Fruit fly (Drosophila melanogaster): ENCODE measurements at regions not wholly inside any gene's neighbourhood (a gene's known extent, or its start where the extent isn't known, plus 50 kb on each side); places are given as distances from the start of the nearest gene placed in this dataset.
A peak's percentile ranks its signal among the peaks of the same experiment; 100 is the strongest.

dm6 chr3L:10362548-10363157 lies 50.0 kb upstream of the CG12362 start (continued):
- peak; percentile 84 for TF ChIP-seq D19A (tag; optimal IDR thresholded peaks at IDR 0.05)
- TF ChIP-seq CG10543 (GFP tag; optimal IDR thresholded peaks at IDR 0.05): peak; percentile 51
- peak; percentile 2 for TF ChIP-seq kah (GFP tag; optimal IDR thresholded peaks at IDR 0.05)
- peak; percentile 24 for TF ChIP-seq grau (tag; optimal IDR thresholded peaks at IDR 0.05)
- TF ChIP-seq CG17186 (GFP tag; optimal IDR thresholded peaks at IDR 0.05): no peak
- TF ChIP-seq CG7839 (tag; optimal IDR thresholded peaks at IDR 0.05): peak; percentile 39
- peak; percentile 74 for TF ChIP-seq CG4707 (GFP tag; optimal IDR thresholded peaks at IDR 0.05)
- TF ChIP-seq CG13894 (tag; optimal IDR thresholded peaks at IDR 0.05): peak; percentile 62
- peak; percentile 39; the same call in 2 of the 4 replicates for TF ChIP-seq Gug (GFP tag; IDR thresholded peaks at IDR 0.05)
- TF ChIP-seq CG2116 (GFP tag; optimal IDR thresholded peaks at IDR 0.05): no peak
- no peak for TF ChIP-seq ro (GFP tag; IDR thresholded peaks at IDR 0.05)
- no peak for TF ChIP-seq CG8290 (GFP tag; optimal IDR thresholded peaks at IDR 0.05)
- peak in 1 of 2 experiments; percentile 36 for TF ChIP-seq CG8290 (tag; optimal IDR thresholded peaks at IDR 0.05)
- TF ChIP-seq lov (optimal IDR thresholded peaks at IDR 0.05): no peak
- TF ChIP-seq lov (GFP tag; IDR thresholded peaks at IDR 0.05): no peak; the same call in 2 of the 3 replicates
- peak; percentile 60; the same call in 2 of the 3 replicates for TF ChIP-seq CG2199 (GFP tag; IDR thresholded peaks at IDR 0.05)
- TF ChIP-seq gem (tag; optimal IDR thresholded peaks at IDR 0.05): peak; percentile 42
- peak in 1 of 2 experiments; percentile 16 for TF ChIP-seq eve (GFP tag; optimal IDR thresholded peaks at IDR 0.05)
- peak; percentile 75; the same call in 1 of the 2 replicates for TF ChIP-seq lmd (GFP tag; IDR thresholded peaks at IDR 0.05)
- no peak for TF ChIP-seq br (optimal IDR thresholded peaks at IDR 0.05)
- peak; percentile 71; the same call in 2 of the 3 replicates for TF ChIP-seq dysf (GFP tag; IDR thresholded peaks at IDR 0.05)
- TF ChIP-seq CG9437 (GFP tag; optimal IDR thresholded peaks at IDR 0.05): no peak
- TF ChIP-seq CG2120 (GFP tag; optimal IDR thresholded peaks at IDR 0.05): peak; percentile 76
- no peak for TF ChIP-seq CG3838 (GFP tag; optimal IDR thresholded peaks at IDR 0.05)
- no peak for TF ChIP-seq CHES-1-like (GFP tag; optimal IDR thresholded peaks at IDR 0.05)
- no peak for TF ChIP-seq Dip2 (GFP tag; IDR thresholded peaks at IDR 0.05)
- TF ChIP-seq CG11247 (GFP tag; IDR thresholded peaks at IDR 0.05): peak; percentile 48; the same call in 1 of the 2 replicates
- TF ChIP-seq CoRest (tag; optimal IDR thresholded peaks at IDR 0.05): peak; percentile 25
- TF ChIP-seq luna (GFP tag; optimal IDR thresholded peaks at IDR 0.05): peak; percentile 34
- TF ChIP-seq BtbVII (GFP tag; optimal IDR thresholded peaks at IDR 0.05): peak; percentile 7
- no peak for TF ChIP-seq Oaz (GFP tag; IDR thresholded peaks at IDR 0.05)
- TF ChIP-seq CG9215 (GFP tag; IDR thresholded peaks at IDR 0.05): peak; percentile 5; the same call in 1 of the 2 replicates
- peak; percentile 6 for TF ChIP-seq unpg (GFP tag; optimal IDR thresholded peaks at IDR 0.05)
- peak; percentile 18 for TF ChIP-seq Vsx1 (GFP tag; optimal IDR thresholded peaks at IDR 0.05)
- peak in 1 of 2 experiments; percentile 1 for TF ChIP-seq bsh (GFP tag; optimal IDR thresholded peaks at IDR 0.05)
- TF ChIP-seq CG31224 (GFP tag; IDR thresholded peaks at IDR 0.05): peak; percentile 61
- TF ChIP-seq sens-2 (GFP tag; IDR thresholded peaks at IDR 0.05): no peak
- TF ChIP-seq D19B (GFP tag; optimal IDR thresholded peaks at IDR 0.05): peak; percentile 44
- TF ChIP-seq shn (GFP tag; optimal IDR thresholded peaks at IDR 0.05): peak; percentile 1
- 0 out of 3 replicates have a peak, but pooled peaks have one; percentile 6 for TF ChIP-seq CG11456 (GFP tag; IDR thresholded peaks at IDR 0.05)
- TF ChIP-seq D (optimal IDR thresholded peaks at IDR 0.05): no peak
- TF ChIP-seq D (GFP tag; optimal IDR thresholded peaks at IDR 0.05): peak; percentile 18
- peak; percentile 18 for TF ChIP-seq CG11504 (tag; optimal IDR thresholded peaks at IDR 0.05)
- peak; percentile 48 for TF ChIP-seq CG9727 (GFP tag; optimal IDR thresholded peaks at IDR 0.05)
- TF ChIP-seq sob (GFP tag; IDR thresholded peaks at IDR 0.05): peak; percentile 67
- 0 out of 2 replicates have a peak, but pooled peaks have one; percentile 22 for TF ChIP-seq sim (GFP tag; IDR thresholded peaks at IDR 0.05)
- TF ChIP-seq exex (tag; optimal IDR thresholded peaks at IDR 0.05): peak; percentile 26
